Worm (Caenorhabditis elegans) whole organism, L3 larva: ENCODE data around the gene ZK813.2.

Source experiments
- ama-1 ChIP-seq: fragments of 150-350 bp; optimal IDR thresholded peaks from 2 replicates; lab custom pipeline; 2018
- mdl-1 ChIP-seq: fragments of 150-350 bp; optimal IDR thresholded peaks from 2 replicates; lab custom pipeline; 2014; ENCODE audit warnings: missing biosample characterization, missing genetic modification characterization
- zag-1 ChIP-seq: fragments of 150-350 bp; optimal IDR thresholded peaks from 2 replicates; lab custom pipeline; 2014; ENCODE audit warnings: missing biosample characterization, missing genetic modification characterization

- no peak for TF ChIP-seq ama-1 (lab: Kevin White, UChicago)
- TF ChIP-seq mdl-1: no peak
- no peak for TF ChIP-seq zag-1
Observed at ce11 chrX:3463875-3464274, 20.2 kb downstream of the ZK813.2 start.
